Worm (Caenorhabditis elegans) whole organism, L4/young adult: ENCODE data around the gene R07E5.17.

ENCODE experiments used
- dao-5 ChIP-seq: sonication (generic microtip); optimal IDR thresholded peaks from 2 replicates; lab custom pipeline; 2016; ENCODE audit warnings: missing genotype, missing genetic modification characterization, moderate library complexity, missing compliant biosample characterization
- him-1 ChIP-seq: sonication (generic microtip); optimal IDR thresholded peaks from 2 replicates; lab custom pipeline; 2016; ENCODE audit warnings: missing genotype, missing genetic modification reagents, missing genetic modification characterization, missing compliant biosample characterization

- no peak for TF ChIP-seq him-1
- no peak for TF ChIP-seq dao-5 (tag; lab: Kevin White, UChicago)
Measured at ce11 chrIII:4358345-4358744, 45.9 kb downstream of the R07E5.17 start.
